Worm (Caenorhabditis elegans) whole organism, L2 larva: ENCODE results near the gene grsp-2.

Source experiments
- C34F6.9 ChIP-seq: fragments of 150-350 bp; optimal IDR thresholded peaks from 2 replicates; lab custom pipeline; 2014; ENCODE audit warnings: missing biosample characterization, missing genetic modification characterization
- R02D3.7 ChIP-seq: fragments of 150-350 bp; optimal IDR thresholded peaks from 2 replicates; lab custom pipeline; 2014; ENCODE audit warnings: missing biosample characterization, missing genetic modification characterization
- Y55F3AM.14 ChIP-seq: fragments of 200-800 bp; sonication (Bioruptor generic); optimal IDR thresholded peaks from 2 replicates; lab custom pipeline; 2018; ENCODE audit warnings: mild to moderate bottlenecking, missing genetic modification characterization, missing compliant biosample characterization
- ZK546.5 ChIP-seq: sonication (generic microtip); optimal IDR thresholded peaks from 2 replicates; lab custom pipeline; 2017; ENCODE audit warnings: missing biosample characterization, missing genetic modification characterization
- alr-1 ChIP-seq: fragments of 150-350 bp; optimal IDR thresholded peaks from 2 replicates; lab custom pipeline; 2014; ENCODE audit warnings: missing biosample characterization, missing genetic modification characterization
- aly-2 ChIP-seq: fragments of 150-350 bp; optimal IDR thresholded peaks from 2 replicates; lab custom pipeline; 2014; ENCODE audit warnings: missing biosample characterization, missing genetic modification characterization
- ama-1 ChIP-seq: fragments of 150-350 bp; optimal IDR thresholded peaks from 2 replicates; lab custom pipeline; 2018; ENCODE audit warnings: inconsistent platforms
- blmp-1 ChIP-seq: sonication (generic microtip); optimal IDR thresholded peaks from 2 replicates; lab custom pipeline; 2017; ENCODE audit warnings: missing genetic modification characterization, mild to moderate bottlenecking, missing compliant biosample characterization, antibody characterized with exemption, moderate library complexity; ENCODE audit not compliant: insufficient read depth
- ceh-16 ChIP-seq: fragments of 150-350 bp; optimal IDR thresholded peaks from 2 replicates; lab custom pipeline; 2014; ENCODE audit warnings: missing biosample characterization, missing genetic modification characterization
- crh-2 ChIP-seq: sonication (generic microtip); optimal IDR thresholded peaks from 2 replicates; lab custom pipeline; 2017; ENCODE audit warnings: missing biosample characterization, missing genetic modification characterization
- dmd-4 ChIP-seq: sonication (generic microtip); optimal IDR thresholded peaks from 2 replicates; lab custom pipeline; 2017; ENCODE audit warnings: missing biosample characterization, missing genetic modification characterization
- elt-1 ChIP-seq: fragments of 150-350 bp; optimal IDR thresholded peaks from 2 replicates; lab custom pipeline; 2014; ENCODE audit warnings: missing biosample characterization, missing genetic modification characterization
- elt-3 ChIP-seq: sonication (generic microtip); optimal IDR thresholded peaks from 2 replicates; lab custom pipeline; 2017; ENCODE audit warnings: missing biosample characterization, missing genetic modification characterization
- fos-1 ChIP-seq: fragments of 150-350 bp; optimal IDR thresholded peaks from 2 replicates; lab custom pipeline; 2014; ENCODE audit warnings: missing biosample characterization, missing genetic modification characterization
- gmeb-1 ChIP-seq: fragments of 150-350 bp; optimal IDR thresholded peaks from 2 replicates; lab custom pipeline; 2014; ENCODE audit warnings: missing biosample characterization, missing genetic modification characterization
- lin-13 ChIP-seq: fragments of 150-350 bp; optimal IDR thresholded peaks from 2 replicates; lab custom pipeline; 2014; ENCODE audit warnings: missing biosample characterization, missing genetic modification reagents, missing genetic modification characterization
- lin-39 ChIP-seq: fragments of 150-350 bp; optimal IDR thresholded peaks from 2 replicates; lab custom pipeline; 2014; ENCODE audit warnings: missing biosample characterization, missing genetic modification reagents, missing genetic modification characterization
- lsy-2 ChIP-seq, 2 experiments: fragments of 150-350 bp in 1 of 2; sonication (generic microtip) in 1 of 2; optimal IDR thresholded peaks; 2 replicates each; lab custom pipeline; 2014 to 2017; ENCODE audit warnings: missing biosample characterization in 2 of 2, missing genetic modification characterization in 2 of 2
- mab-5 ChIP-seq: fragments of 150-350 bp; optimal IDR thresholded peaks from 2 replicates; lab custom pipeline; 2014; ENCODE audit warnings: missing biosample characterization, missing genetic modification characterization
- mbf-1 ChIP-seq: sonication (generic microtip); optimal IDR thresholded peaks from 2 replicates; lab custom pipeline; 2017; ENCODE audit warnings: missing biosample characterization, missing genetic modification characterization
- mdl-1 ChIP-seq, 2 experiments: fragments of 150-350 bp in 1 of 2; sonication (generic microtip) in 1 of 2; optimal IDR thresholded peaks; 2 replicates each; lab custom pipeline; 2017; ENCODE audit warnings: missing biosample characterization in 2 of 2, missing genetic modification characterization in 2 of 2
- nhr-11 ChIP-seq: fragments of 150-350 bp; optimal IDR thresholded peaks from 2 replicates; lab custom pipeline; 2014; ENCODE audit warnings: missing biosample characterization, missing genetic modification characterization
- nhr-12 ChIP-seq: fragments of 150-350 bp; optimal IDR thresholded peaks from 2 replicates; lab custom pipeline; 2014; ENCODE audit warnings: missing biosample characterization, missing genetic modification characterization
- nhr-129 ChIP-seq: fragments of 150-350 bp; optimal IDR thresholded peaks from 2 replicates; lab custom pipeline; 2014; ENCODE audit warnings: missing biosample characterization, missing genetic modification characterization
- nhr-21 ChIP-seq: fragments of 150-350 bp; optimal IDR thresholded peaks from 2 replicates; lab custom pipeline; 2014; ENCODE audit warnings: missing biosample characterization, missing genetic modification characterization
- nhr-23 ChIP-seq: fragments of 150-350 bp; optimal IDR thresholded peaks from 2 replicates; lab custom pipeline; 2014; ENCODE audit warnings: missing biosample characterization, missing genetic modification reagents, missing genetic modification characterization
- nhr-237 ChIP-seq: fragments of 150-350 bp; optimal IDR thresholded peaks from 2 replicates; lab custom pipeline; 2014; ENCODE audit warnings: missing biosample characterization, missing genetic modification characterization
- nhr-25 ChIP-seq: fragments of 150-350 bp; sonication (generic microtip); optimal IDR thresholded peaks from 3 replicates; lab custom pipeline; 2014; ENCODE audit warnings: missing biosample characterization, missing genetic modification characterization
- nhr-6 ChIP-seq: fragments of 150-350 bp; optimal IDR thresholded peaks from 2 replicates; lab custom pipeline; 2014; ENCODE audit warnings: missing biosample characterization, missing genetic modification characterization
- nhr-77 ChIP-seq: fragments of 150-350 bp; optimal IDR thresholded peaks from 2 replicates; lab custom pipeline; 2014; ENCODE audit warnings: missing biosample characterization, missing genetic modification characterization
- peb-1 ChIP-seq: fragments of 150-350 bp; optimal IDR thresholded peaks from 2 replicates; lab custom pipeline; 2014; ENCODE audit warnings: missing biosample characterization, missing genetic modification characterization
- sem-4 ChIP-seq: fragments of 150-350 bp; optimal IDR thresholded peaks from 2 replicates; lab custom pipeline; 2014; ENCODE audit warnings: missing biosample characterization, missing genetic modification reagents, missing genetic modification characterization
- skn-1 ChIP-seq: sonication (generic microtip); optimal IDR thresholded peaks from 2 replicates; lab custom pipeline; 2017; ENCODE audit warnings: missing biosample characterization, missing genetic modification characterization
- sma-3 ChIP-seq: sonication (generic microtip); optimal IDR thresholded peaks from 2 replicates; lab custom pipeline; 2016; ENCODE audit warnings: missing genetic modification reagents, missing genetic modification characterization, missing compliant biosample characterization
- snpc-4 ChIP-seq: fragments of 150-350 bp; optimal IDR thresholded peaks from 2 replicates; lab custom pipeline; 2014; ENCODE audit warnings: missing biosample characterization, missing genetic modification characterization
- unc-39 ChIP-seq: fragments of 150-350 bp; optimal IDR thresholded peaks from 2 replicates; lab custom pipeline; 2014; ENCODE audit warnings: missing biosample characterization, missing genetic modification characterization
- zag-1 ChIP-seq: fragments of 150-350 bp; optimal IDR thresholded peaks from 2 replicates; lab custom pipeline; 2014; ENCODE audit warnings: missing biosample characterization, missing genetic modification characterization
- ztf-1 ChIP-seq: fragments of 200-800 bp; sonication (Bioruptor generic); conservative IDR thresholded peaks from 2 replicates; pipeline ENCODE4 v1.3.6; 2022; ENCODE audit warnings: missing genetic modification characterization, missing compliant biosample characterization
- ztf-11 ChIP-seq: sonication (generic microtip); optimal IDR thresholded peaks from 2 replicates; lab custom pipeline; 2017; ENCODE audit warnings: missing biosample characterization, missing genetic modification characterization
- ztf-4 ChIP-seq: fragments of 150-350 bp; optimal IDR thresholded peaks from 2 replicates; lab custom pipeline; 2014; ENCODE audit warnings: missing biosample characterization, missing genetic modification characterization

Gene grsp-2

ce11 chrIV:8816029-8816428 is at the start of gene grsp-2:
TSS of gene grsp-2 (plus strand) at chrIV:8816329.
- peak; percentile 35 for TF ChIP-seq sma-3 (GFP tag; lab: Kevin White, UChicago)
- no peak for TF ChIP-seq dmd-4 (tag; lab: Kevin White, UChicago)
- no peak for TF ChIP-seq sem-4 (tag; lab: Kevin White, UChicago)
- TF ChIP-seq peb-1 (tag; lab: Kevin White, UChicago) = no peak

- no peak for TF ChIP-seq lin-13 (GFP tag; lab: Kevin White, UChicago)
- no peak for TF ChIP-seq zag-1 (tag; lab: Kevin White, UChicago)
- TF ChIP-seq blmp-1 (tag; lab: Kevin White, UChicago) = no peak
- no peak for TF ChIP-seq ZK546.5 (tag; lab: Kevin White, UChicago)
- TF ChIP-seq aly-2 (tag; lab: Kevin White, UChicago) = no peak
- TF ChIP-seq Y55F3AM.14 (GFP tag; lab: Kevin White, UChicago) = no peak
- no peak for TF ChIP-seq peb-1 (tag; lab: Kevin White, UChicago)
- no peak for TF ChIP-seq mdl-1 (tag; optimal IDR thresholded peaks at IDR 0.05; lab: Kevin White, UChicago)
- TF ChIP-seq ztf-11 (tag; lab: Kevin White, UChicago) = no peak
- TF ChIP-seq C34F6.9 (tag; lab: Kevin White, UChicago) = no peak
- TF ChIP-seq nhr-77 (tag; lab: Kevin White, UChicago) = no peak
- TF ChIP-seq mab-5 (tag; lab: Kevin White, UChicago) = no peak
- TF ChIP-seq R02D3.7 = no peak
- TF ChIP-seq ama-1 (lab: Kevin White, UChicago) = no peak
- TF ChIP-seq skn-1 (tag; lab: Kevin White, UChicago) = no peak
- TF ChIP-seq nhr-11 = no peak
- TF ChIP-seq unc-39 = no peak
- TF ChIP-seq lin-39 = no peak
- TF ChIP-seq nhr-12 (tag; lab: Kevin White, UChicago) = no peak
Observed at ce11 chrIV:8769539-8769938, 46.6 kb upstream of the grsp-2 start, which contains the start of gene F20C5.5. TSS of gene F20C5.5 (minus strand) at chrIV:8769639.

ce11 chrIV:8772800-8773256 is 43.3 kb upstream of the grsp-2 start, which contains the start of gene F20C5.6:
TSS of gene F20C5.6 (minus strand) at chrIV:8773206.
- no peak for TF ChIP-seq skn-1 (tag; lab: Kevin White, UChicago)
- no peak for TF ChIP-seq crh-2
- TF ChIP-seq mab-5 (tag; lab: Kevin White, UChicago) = no peak
- no peak for TF ChIP-seq R02D3.7
- no peak for TF ChIP-seq gmeb-1
- no peak for TF ChIP-seq nhr-129 (tag; lab: Kevin White, UChicago)
- no peak for TF ChIP-seq peb-1 (tag; lab: Kevin White, UChicago)
- no peak for TF ChIP-seq mdl-1 (tag; optimal IDR thresholded peaks at IDR 0.05; lab: Kevin White, UChicago)
- TF ChIP-seq fos-1 (tag; lab: Kevin White, UChicago) = no peak
- no peak for TF ChIP-seq ztf-11 (tag; lab: Kevin White, UChicago)
- TF ChIP-seq unc-39 = no peak
- no peak for TF ChIP-seq alr-1 (tag; lab: Kevin White, UChicago)
- no peak for TF ChIP-seq ama-1 (lab: Kevin White, UChicago)
- TF ChIP-seq dmd-4 (tag; lab: Kevin White, UChicago) = no peak
- TF ChIP-seq lsy-2 (tag; optimal IDR thresholded peaks at IDR 0.05; lab: Kevin White, UChicago) = no peak
- TF ChIP-seq nhr-6 (tag; lab: Kevin White, UChicago) = no peak
- no peak for TF ChIP-seq nhr-12 (tag; lab: Kevin White, UChicago)

- TF ChIP-seq nhr-6 (tag; lab: Kevin White, UChicago) = no peak
- TF ChIP-seq mab-5 (tag; lab: Kevin White, UChicago) = no peak
- no peak for TF ChIP-seq nhr-23 (tag; lab: Kevin White, UChicago)
- TF ChIP-seq crh-2 = no peak
- no peak for TF ChIP-seq C34F6.9 (tag; lab: Kevin White, UChicago)
- TF ChIP-seq skn-1 (tag; lab: Kevin White, UChicago) = no peak
- no peak for TF ChIP-seq ztf-1 (GFP tag; lab: Robert Waterston, UW)
- TF ChIP-seq nhr-11 = no peak
- no peak for TF ChIP-seq mbf-1 (tag; lab: Kevin White, UChicago)
Observed at ce11 chrIV:8778045-8778444, 38.1 kb upstream of the grsp-2 start, which contains the start of gene C33D9.6. TSS of gene C33D9.6 (minus strand) at chrIV:8778145.

ce11 chrIV:8782172-8782571 is 34.0 kb upstream of the grsp-2 start:
- peak in 1 of 2 experiments; percentile 48 for TF ChIP-seq mdl-1 (tag; optimal IDR thresholded peaks at IDR 0.05; lab: Kevin White, UChicago)
- TF ChIP-seq crh-2 = peak; percentile 34
- TF ChIP-seq ztf-4 (tag; lab: Kevin White, UChicago) = no peak
- peak; percentile 51 for TF ChIP-seq snpc-4
- TF ChIP-seq nhr-129 (tag; lab: Kevin White, UChicago) = peak; percentile 96
- TF ChIP-seq ceh-16 (tag; lab: Kevin White, UChicago) = peak; percentile 41
- TF ChIP-seq nhr-6 (tag; lab: Kevin White, UChicago) = peak; percentile 46
- TF ChIP-seq elt-3 (tag; lab: Kevin White, UChicago) = no peak
- TF ChIP-seq skn-1 (tag; lab: Kevin White, UChicago) = no peak
- no peak for TF ChIP-seq lin-39
- TF ChIP-seq sem-4 (tag; lab: Kevin White, UChicago) = peak; percentile 27
- peak; percentile 68 for TF ChIP-seq nhr-21
- no peak for TF ChIP-seq nhr-77 (tag; lab: Kevin White, UChicago)
- no peak for TF ChIP-seq R02D3.7
- TF ChIP-seq Y55F3AM.14 (GFP tag; lab: Kevin White, UChicago) = no peak
- TF ChIP-seq elt-1 (tag; lab: Kevin White, UChicago) = no peak
- TF ChIP-seq unc-39 = no peak
- TF ChIP-seq lsy-2 (tag; optimal IDR thresholded peaks at IDR 0.05; lab: Kevin White, UChicago) = peak in 1 of 2 experiments; percentile 66
- TF ChIP-seq gmeb-1 = peak; percentile 70
- peak; percentile 90 for TF ChIP-seq fos-1 (tag; lab: Kevin White, UChicago)
- no peak for TF ChIP-seq nhr-237 (tag; lab: Kevin White, UChicago)
- peak; percentile 94 for TF ChIP-seq nhr-25
- TF ChIP-seq alr-1 (tag; lab: Kevin White, UChicago) = no peak
- no peak for TF ChIP-seq ama-1 (lab: Kevin White, UChicago)
- no peak for TF ChIP-seq aly-2 (tag; lab: Kevin White, UChicago)
- TF ChIP-seq lin-13 (GFP tag; lab: Kevin White, UChicago) = no peak
- TF ChIP-seq ZK546.5 (tag; lab: Kevin White, UChicago) = no peak
- no peak for TF ChIP-seq mbf-1 (tag; lab: Kevin White, UChicago)
